Fruit fly (Drosophila melanogaster): ENCODE data around the gene nSyb.

Gene nSyb

dm6 chr3L:1602064-1602832, 35.3 kb downstream of the nSyb start, which contains the start of gene CG12104:
TSS of gene CG12104 (minus strand) at chr3L:1602674.
- peak; percentile 80 for TF ChIP-seq noc (tag; optimal IDR thresholded peaks at IDR 0.05)

- TF ChIP-seq noc (tag; optimal IDR thresholded peaks at IDR 0.05) = no peak
These were observed 44.6 kb downstream of the nSyb start for dm6 chr3L:1592822-1593452.

- TF ChIP-seq noc (tag; optimal IDR thresholded peaks at IDR 0.05) = peak; percentile 86
These were observed 45.7 kb downstream of the nSyb start for dm6 chr3L:1591692-1592371.

dm6 chr3L:1590194-1590593, 47.4 kb downstream of the nSyb start:
- TF ChIP-seq noc (tag; optimal IDR thresholded peaks at IDR 0.05) = no peak

dm6 chr3L:1587140-1587849, 50.3 kb downstream of the nSyb start:
- peak; percentile 57 for TF ChIP-seq noc (tag; optimal IDR thresholded peaks at IDR 0.05)

dm6 chr3L:1586266-1587054, 51.1 kb downstream of the nSyb start:
- peak; percentile 70 for TF ChIP-seq noc (tag; optimal IDR thresholded peaks at IDR 0.05)

dm6 chr3L:1584781-1585180, 52.8 kb downstream of the nSyb start:
- no peak for TF ChIP-seq noc (tag; optimal IDR thresholded peaks at IDR 0.05)

- no peak for TF ChIP-seq noc (tag; optimal IDR thresholded peaks at IDR 0.05)
These were observed 53.5 kb downstream of the nSyb start for dm6 chr3L:1584003-1584402.

dm6 chr3L:1580821-1581220, 56.7 kb downstream of the nSyb start:
- TF ChIP-seq noc (tag; optimal IDR thresholded peaks at IDR 0.05) = no peak
